Fruit fly (Drosophila melanogaster) whole organism, embryonic: ENCODE measurements around the gene me31B.

Experiments
- Atf3 ChIP-seq: fragments of 200-800 bp; sonication (Bioruptor generic); optimal IDR thresholded peaks from 3 replicates; lab custom pipeline; 2016; ENCODE audit warnings: missing biosample characterization, missing genetic modification characterization
- Bdp1 ChIP-seq: fragments of 200-800 bp; sonication (Bioruptor generic); optimal IDR thresholded peaks from 3 replicates; lab custom pipeline; 2016; ENCODE audit warnings: missing biosample characterization, missing genetic modification characterization
- Blimp-1 ChIP-seq: fragments of 200-800 bp; sonication (Bioruptor generic); optimal IDR thresholded peaks from 3 replicates; lab custom pipeline; 2018; ENCODE audit warnings: missing biosample characterization, missing genetic modification characterization, mild to moderate bottlenecking, moderate library complexity, missing genetic modification reagents
- CG10267 ChIP-seq: fragments of 200-800 bp; sonication (Bioruptor generic); optimal IDR thresholded peaks from 2 replicates; lab custom pipeline; 2018; ENCODE audit warnings: missing biosample characterization, mild to moderate bottlenecking, missing genetic modification characterization, moderate library complexity
- CG10565 ChIP-seq: fragments of 200-800 bp; sonication (Bioruptor generic); optimal IDR thresholded peaks from 3 replicates; lab custom pipeline; 2016; ENCODE audit warnings: missing biosample characterization, mild to moderate bottlenecking, missing genetic modification characterization
- CG11723 ChIP-seq: fragments of 200-800 bp; sonication (Bioruptor generic); optimal IDR thresholded peaks from 2 replicates; lab custom pipeline; 2017; ENCODE audit warnings: missing biosample characterization, mild to moderate bottlenecking, missing genetic modification characterization
- CG12071 ChIP-seq: fragments of 200-800 bp; sonication (Bioruptor generic); optimal IDR thresholded peaks from 3 replicates; lab custom pipeline; 2018; ENCODE audit warnings: missing biosample characterization, mild to moderate bottlenecking, missing genetic modification characterization
- CG12659 ChIP-seq: fragments of 200-800 bp; sonication (Bioruptor generic); optimal IDR thresholded peaks from 3 replicates; lab custom pipeline; 2017; ENCODE audit warnings: mild to moderate bottlenecking, missing biosample characterization, missing genetic modification reagents, missing genetic modification characterization
- CG14667 ChIP-seq: fragments of 200-800 bp; sonication (Bioruptor generic); IDR thresholded peaks from 2 replicates; pipeline ENCODE4 v1.3.6; 2022; ENCODE audit warnings: missing biosample characterization, missing genetic modification characterization
- CG1603 ChIP-seq: fragments of 200-800 bp; sonication (Bioruptor generic); optimal IDR thresholded peaks from 2 replicates; lab custom pipeline; 2019; ENCODE audit warnings: missing biosample characterization, mild to moderate bottlenecking, missing genetic modification characterization, moderate library complexity
- CG30020 ChIP-seq: fragments of 200-800 bp; optimal IDR thresholded peaks from 2 replicates; lab custom pipeline; 2019; ENCODE audit warnings: missing biosample characterization, mild to moderate bottlenecking, missing genetic modification characterization, moderate library complexity
- CG3407 ChIP-seq: fragments of 200-800 bp; sonication (Bioruptor generic); optimal IDR thresholded peaks from 2 replicates; lab custom pipeline; 2018; ENCODE audit warnings: missing biosample characterization, mild to moderate bottlenecking, missing genetic modification characterization
- CG4707 ChIP-seq: fragments of 200-800 bp; sonication (Bioruptor generic); optimal IDR thresholded peaks from 2 replicates; lab custom pipeline; 2018; ENCODE audit warnings: missing biosample characterization, mild to moderate bottlenecking, missing genetic modification characterization, moderate library complexity
- CG6272 ChIP-seq: fragments of 200-800 bp; sonication (Bioruptor generic); IDR thresholded peaks from 2 replicates; pipeline ENCODE4 v1.3.6; 2022; ENCODE audit warnings: missing biosample characterization, missing genetic modification characterization
- CG6791 ChIP-seq: fragments of 200-800 bp; sonication (Bioruptor generic); IDR thresholded peaks from 3 replicates; pipeline ENCODE4 v1.3.6; 2022; ENCODE audit warnings: missing biosample characterization, missing genetic modification characterization; ENCODE audit not compliant: partially characterized antibody
- CG6854 ChIP-seq: fragments of 200-800 bp; sonication (Bioruptor generic); optimal IDR thresholded peaks from 3 replicates; lab custom pipeline; 2017; ENCODE audit warnings: missing biosample characterization, mild to moderate bottlenecking, missing genetic modification characterization
- CG7745 ChIP-seq: fragments of 200-800 bp; sonication (Bioruptor generic); optimal IDR thresholded peaks from 2 replicates; lab custom pipeline; 2018; ENCODE audit warnings: missing biosample characterization, mild to moderate bottlenecking, missing genetic modification characterization, moderate library complexity
- CG8281 ChIP-seq: fragments of 200-800 bp; sonication (Bioruptor generic); optimal IDR thresholded peaks from 2 replicates; lab custom pipeline; 2018; ENCODE audit warnings: missing biosample characterization, mild to moderate bottlenecking, missing genetic modification characterization, moderate library complexity
- CG8290 ChIP-seq, 3 experiments: fragments of 200-800 bp; sonication (Bioruptor generic); optimal IDR thresholded peaks; 2 replicates each; lab custom pipeline; 2016 to 2019; ENCODE audit warnings: missing biosample characterization in 3 of 3, missing genetic modification characterization in 3 of 3, mild to moderate bottlenecking in 2 of 3, moderate library complexity in 1 of 3
- CG9437 ChIP-seq: fragments of 200-800 bp; sonication (Bioruptor generic); optimal IDR thresholded peaks from 2 replicates; lab custom pipeline; 2018; ENCODE audit warnings: missing biosample characterization, mild to moderate bottlenecking, missing genetic modification characterization
- Dll ChIP-seq: fragments of 200-800 bp; sonication (Bioruptor generic); IDR thresholded peaks from 4 replicates; pipeline ENCODE4 v1.3.6; 2022; ENCODE audit warnings: missing biosample characterization, missing genetic modification characterization; ENCODE audit not compliant: partially characterized antibody
- Fer1 ChIP-seq: fragments of 200-800 bp; sonication (Bioruptor generic); optimal IDR thresholded peaks from 2 replicates; lab custom pipeline; 2017; ENCODE audit warnings: missing biosample characterization, mild to moderate bottlenecking, missing genetic modification characterization
- H2.0 ChIP-seq: fragments of 200-800 bp; sonication (Bioruptor generic); IDR thresholded peaks from 2 replicates; pipeline ENCODE4 v1.3.6; 2022; ENCODE audit warnings: missing biosample characterization, missing genetic modification characterization
- HHEX ChIP-seq: fragments of 200-800 bp; sonication (Bioruptor generic); optimal IDR thresholded peaks from 3 replicates; lab custom pipeline; 2017; ENCODE audit warnings: missing biosample characterization, mild to moderate bottlenecking, missing genetic modification characterization, missing genetic modification reagents
- HLH54F ChIP-seq: fragments of 200-800 bp; sonication (Bioruptor generic); optimal IDR thresholded peaks from 3 replicates; lab custom pipeline; 2016; ENCODE audit warnings: missing biosample characterization, missing genetic modification characterization
- Hand ChIP-seq: fragments of 200-800 bp; sonication (Bioruptor generic); optimal IDR thresholded peaks from 2 replicates; lab custom pipeline; 2017; ENCODE audit warnings: mild to moderate bottlenecking, missing biosample characterization, missing genetic modification reagents, missing genetic modification characterization
- Hmr ChIP-seq: fragments of 200-800 bp; sonication (Bioruptor generic); optimal IDR thresholded peaks from 3 replicates; lab custom pipeline; 2017; ENCODE audit warnings: mild to moderate bottlenecking, missing biosample characterization, missing genetic modification reagents, missing genetic modification characterization
- Hr51 ChIP-seq, 2 experiments: fragments of 200-800 bp; sonication (Bioruptor generic); optimal IDR thresholded peaks; 2 replicates in 1 of 2; 3 replicates in 1 of 2; lab custom pipeline; 2016 to 2018; ENCODE audit warnings: missing biosample characterization in 2 of 2, missing genetic modification characterization in 2 of 2, mild to moderate bottlenecking in 1 of 2, moderate library complexity in 1 of 2
- MBD-R2 ChIP-seq: fragments of 200-800 bp; sonication (Bioruptor generic); IDR thresholded peaks from 2 replicates; pipeline ENCODE4 v1.3.6; 2022; ENCODE audit warnings: missing biosample characterization, missing genetic modification characterization
- Neu2 ChIP-seq: fragments of 200-800 bp; sonication (Bioruptor generic); optimal IDR thresholded peaks from 3 replicates; lab custom pipeline; 2016; ENCODE audit warnings: missing biosample characterization, missing genetic modification characterization, borderline replicate concordance
- Scr ChIP-seq: fragments of 200-800 bp; sonication (Bioruptor generic); IDR thresholded peaks from 2 replicates; pipeline ENCODE4 v1.3.6; 2022; ENCODE audit warnings: missing biosample characterization, missing genetic modification characterization; ENCODE audit not compliant: partially characterized antibody
- Six4 ChIP-seq: fragments of 200-800 bp; sonication (Bioruptor generic); optimal IDR thresholded peaks from 2 replicates; lab custom pipeline; 2016; ENCODE audit warnings: missing biosample characterization, missing genetic modification characterization
- Sry-β ChIP-seq: fragments of 200-800 bp; sonication (Bioruptor generic); optimal IDR thresholded peaks from 2 replicates; lab custom pipeline; 2018; ENCODE audit warnings: missing biosample characterization, mild to moderate bottlenecking, missing genetic modification characterization, moderate library complexity
- Sry-δ ChIP-seq: fragments of 200-800 bp; sonication (Bioruptor generic); optimal IDR thresholded peaks from 2 replicates; lab custom pipeline; 2016; ENCODE audit warnings: missing biosample characterization, missing genetic modification characterization
- YL-1 ChIP-seq: fragments of 200-800 bp; sonication (Bioruptor generic); optimal IDR thresholded peaks from 3 replicates; lab custom pipeline; 2017; ENCODE audit warnings: missing biosample characterization, mild to moderate bottlenecking, missing genetic modification characterization
- ara ChIP-seq: fragments of 200-800 bp; sonication (Bioruptor generic); IDR thresholded peaks from 2 replicates; pipeline ENCODE4 v1.3.6; 2022; ENCODE audit warnings: missing biosample characterization, missing genetic modification characterization
- ci ChIP-seq: fragments of 200-800 bp; sonication (Bioruptor generic); IDR thresholded peaks from 3 replicates; pipeline ENCODE4 v1.3.6; 2022; ENCODE audit warnings: missing biosample characterization, missing genetic modification characterization
- crol ChIP-seq: fragments of 200-800 bp; sonication (Bioruptor generic); IDR thresholded peaks from 2 replicates; pipeline ENCODE4 v1.3.6; 2022; ENCODE audit warnings: missing biosample characterization, missing genetic modification characterization
- dimm ChIP-seq: fragments of 200-800 bp; sonication (Bioruptor generic); IDR thresholded peaks from 2 replicates; pipeline ENCODE4 v1.3.6; 2022; ENCODE audit warnings: missing biosample characterization, missing genetic modification characterization
- en ChIP-seq: fragments of 200-800 bp; sonication (Bioruptor generic); optimal IDR thresholded peaks from 2 replicates; lab custom pipeline; 2016; ENCODE audit warnings: missing biosample characterization, missing genetic modification characterization
- eve ChIP-seq, 2 experiments: fragments of >200 bp; optimal IDR thresholded peaks; 2 replicates each; lab custom pipeline; 2017; ENCODE audit warnings: missing biosample characterization in 2 of 2, missing genetic modification characterization in 2 of 2
- ewg ChIP-seq: fragments of 200-800 bp; sonication (Bioruptor generic); optimal IDR thresholded peaks from 3 replicates; lab custom pipeline; 2017; ENCODE audit warnings: mild to moderate bottlenecking, missing biosample characterization, missing genetic modification reagents, missing genetic modification characterization
- ftz-f1 ChIP-seq: fragments of 200-800 bp; sonication (Bioruptor generic); optimal IDR thresholded peaks from 2 replicates; lab custom pipeline; 2016; ENCODE audit warnings: missing biosample characterization, missing genetic modification characterization
- grn ChIP-seq: fragments of 200-800 bp; sonication (Bioruptor generic); optimal IDR thresholded peaks from 3 replicates; lab custom pipeline; 2017; ENCODE audit warnings: missing biosample characterization, missing genetic modification characterization
- gsb ChIP-seq: fragments of 200-800 bp; sonication (Bioruptor generic); IDR thresholded peaks from 2 replicates; pipeline ENCODE4 v1.3.6; 2022; ENCODE audit warnings: missing biosample characterization, missing genetic modification characterization
- onecut ChIP-seq: fragments of 200-800 bp; sonication (Bioruptor generic); IDR thresholded peaks from 2 replicates; pipeline ENCODE4 v1.3.6; 2022; ENCODE audit warnings: missing biosample characterization, missing genetic modification characterization
- ro ChIP-seq: fragments of 200-800 bp; sonication (Bioruptor generic); IDR thresholded peaks from 2 replicates; pipeline ENCODE4 v1.3.6; 2022; ENCODE audit warnings: missing biosample characterization, missing genetic modification characterization
- sna ChIP-seq: fragments of 200-800 bp; sonication (Bioruptor generic); IDR thresholded peaks from 2 replicates; pipeline ENCODE4 v1.3.6; 2022; ENCODE audit warnings: missing biosample characterization, missing genetic modification characterization; ENCODE audit not compliant: partially characterized antibody
- stwl ChIP-seq: fragments of 200-800 bp; sonication (Bioruptor generic); optimal IDR thresholded peaks from 3 replicates; lab custom pipeline; 2018; ENCODE audit warnings: missing biosample characterization, mild to moderate bottlenecking, missing genetic modification characterization, moderate library complexity
- zf30C ChIP-seq: fragments of 200-800 bp; sonication (Bioruptor generic); optimal IDR thresholded peaks from 3 replicates; lab custom pipeline; 2018; ENCODE audit warnings: missing biosample characterization, mild to moderate bottlenecking, missing genetic modification characterization

Gene me31B

dm6 chr2L:10255725-10256158, 16.6 kb downstream of the me31B start, which contains the start of gene CG5676 (continued):
- TF ChIP-seq Scr (peak; percentile 26; the same call in 1 of the 2 replicates), Six4 (no peak), HHEX (GFP tag; lab: Kevin White, UChicago) (no peak), eve (GFP tag; optimal IDR thresholded peaks at IDR 0.05; lab: Kevin White, UChicago) (peak in 1 of 2 experiments; percentile 45), sna (GFP tag; lab: Robert Waterston, UW) (no peak), ara (GFP tag; lab: Robert Waterston, UW) (no peak), stwl (tag; lab: Kevin White, UChicago) (peak; percentile 52), CG4707 (GFP tag; lab: Kevin White, UChicago) (no peak), Blimp-1 (GFP tag; lab: Kevin White, UChicago) (no peak), gsb (GFP tag; lab: Robert Waterston, UW) (no peak), Neu2 (GFP tag; lab: Kevin White, UChicago) (no peak), Bdp1 (GFP tag; lab: Kevin White, UChicago) (no peak), CG9437 (peak; percentile 54), YL-1 (GFP tag; lab: Kevin White, UChicago) (peak; percentile 46), zf30C (GFP tag; lab: Kevin White, UChicago) (no peak), Hand (GFP tag; lab: Kevin White, UChicago) (no peak), HLH54F (GFP tag; lab: Kevin White, UChicago) (no peak), CG3407 (no peak), CG8290 (GFP tag; optimal IDR thresholded peaks at IDR 0.05; lab: Kevin White, UChicago) (peak; percentile 14), CG8290 (tag; optimal IDR thresholded peaks at IDR 0.05; lab: Kevin White, UChicago) (no peak), H2.0 (no peak), Atf3 (no peak), grn (GFP tag; lab: Kevin White, UChicago) (no peak), ftz-f1 (GFP tag; lab: Kevin White, UChicago) (no peak), en (GFP tag; lab: Kevin White, UChicago) (no peak), CG12071 (GFP tag; lab: Kevin White, UChicago) (no peak), crol (GFP tag; lab: Robert Waterston, UW) (no peak), Sry-δ (GFP tag; lab: Kevin White, UChicago) (peak; percentile 38), CG1603 (tag; lab: Kevin White, UChicago) (peak; percentile 100), CG8281 (no peak), CG6791 (GFP tag; lab: Robert Waterston, UW) (peak; percentile 20; the same call in 1 of the 3 replicates), CG11723 (GFP tag; lab: Kevin White, UChicago) (peak; percentile 51), dimm (no peak), CG14667 (GFP tag; lab: Robert Waterston, UW) (no peak; the same call in 1 of the 2 replicates), Fer1 (GFP tag; lab: Kevin White, UChicago) (peak; percentile 19), ro (GFP tag; lab: Robert Waterston, UW) (no peak), CG10565 (GFP tag; lab: Kevin White, UChicago) (no peak), ewg (GFP tag; lab: Kevin White, UChicago) (no peak), CG10267 (tag; lab: Kevin White, UChicago) (peak; percentile 17), Sry-β (no peak), CG12659 (GFP tag; lab: Kevin White, UChicago) (peak; percentile 57), Hmr (GFP tag; lab: Kevin White, UChicago) (no peak), CG6272 (GFP tag; lab: Robert Waterston, UW) (no peak), CG7745 (tag; lab: Kevin White, UChicago) (peak; percentile 36), ci (GFP tag; lab: Robert Waterston, UW) (no peak), Hr51 (GFP tag; optimal IDR thresholded peaks at IDR 0.05; lab: Kevin White, UChicago) (no peak), Dll (GFP tag; lab: Robert Waterston, UW) (0 out of 4 replicates have a peak, but pooled peaks have one; percentile 34), MBD-R2 (GFP tag; lab: Robert Waterston, UW) (peak; percentile 70), CG30020 (tag; lab: Kevin White, UChicago) (peak; percentile 99), onecut (no peak), CG6854 (no peak)
